Worm (Caenorhabditis elegans) whole organism, young adult: ENCODE results near the gene him-3.

Experiments used
- attf-6 ChIP-seq: fragments of 200-800 bp; sonication (Bioruptor generic); IDR thresholded peaks from 2 replicates; pipeline ENCODE4 v1.3.6; 2022; ENCODE audit warnings: missing genetic modification reagents, missing genetic modification characterization, missing compliant biosample characterization
- dpl-1 ChIP-seq: fragments of 150-350 bp; optimal IDR thresholded peaks from 2 replicates; lab custom pipeline; 2014; ENCODE audit warnings: missing biosample characterization, missing genetic modification reagents, missing genetic modification characterization
- unc-62 ChIP-seq: fragments of 150-350 bp; optimal IDR thresholded peaks from 2 replicates; lab custom pipeline; 2014; ENCODE audit warnings: missing biosample characterization, missing genetic modification reagents, missing genetic modification characterization

DNA sequence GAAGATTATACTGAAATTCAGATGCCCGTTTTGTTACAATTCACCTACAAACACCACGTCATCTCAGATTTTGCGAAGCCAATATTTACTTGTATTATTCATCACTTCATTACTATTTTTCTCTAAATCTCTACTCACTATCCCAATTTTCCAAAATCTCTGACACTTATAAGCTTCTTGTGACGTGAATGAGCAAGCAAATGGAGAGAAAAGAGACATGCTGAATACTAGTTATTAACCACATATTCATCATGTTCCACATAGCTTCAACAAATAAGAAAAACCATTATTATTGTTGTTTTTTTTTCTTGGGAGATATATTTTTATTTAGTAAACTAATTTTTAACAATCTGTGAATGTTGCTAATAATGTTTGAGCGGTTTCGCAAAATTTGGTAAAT is 26.0 kb upstream of the him-3 start:
- TF ChIP-seq attf-6 (GFP tag; lab: Robert Waterston, UW) (no peak), unc-62 (GFP tag; lab: Kevin White, UChicago) (no peak), dpl-1 (GFP tag; lab: Kevin White, UChicago) (no peak)
